Fruit fly (Drosophila melanogaster) whole organism, pupa: Measurements from ENCODE around the gene CG11983.

Source experiments
- CG10348 ChIP-seq: fragments of 200-800 bp; sonication (Bioruptor generic); IDR thresholded peaks from 2 replicates; pipeline ENCODE4 v1.3.6; 2022; ENCODE audit warnings: missing biosample characterization, missing genetic modification characterization
- CG12605 ChIP-seq: fragments of 200-800 bp; sonication (Bioruptor generic); IDR thresholded peaks from 2 replicates; pipeline ENCODE4 v1.3.6; 2022; ENCODE audit warnings: missing biosample characterization, missing genetic modification characterization
- CG13204 ChIP-seq: fragments of 200-800 bp; sonication (Bioruptor generic); optimal IDR thresholded peaks from 2 replicates; lab custom pipeline; 2018; ENCODE audit warnings: missing biosample characterization, mild to moderate bottlenecking, missing genetic modification characterization, moderate library complexity
- CG14655 ChIP-seq: fragments of 200-800 bp; sonication (Bioruptor generic); optimal IDR thresholded peaks from 3 replicates; lab custom pipeline; 2017; ENCODE audit warnings: mild to moderate bottlenecking, missing biosample characterization, missing genetic modification reagents, missing genetic modification characterization
- CG15710 ChIP-seq: fragments of 200-800 bp; sonication (Bioruptor generic); optimal IDR thresholded peaks from 2 replicates; lab custom pipeline; 2018; ENCODE audit warnings: missing biosample characterization, mild to moderate bottlenecking, missing genetic modification characterization, moderate library complexity
- CG17806 ChIP-seq: fragments of 200-800 bp; sonication (Bioruptor generic); optimal IDR thresholded peaks from 2 replicates; lab custom pipeline; 2018; ENCODE audit warnings: missing biosample characterization, mild to moderate bottlenecking, missing genetic modification characterization, moderate library complexity
- CG32121 ChIP-seq: fragments of 200-800 bp; sonication (Bioruptor generic); IDR thresholded peaks from 2 replicates; pipeline ENCODE4 v1.3.6; 2022; ENCODE audit warnings: missing biosample characterization, missing genetic modification characterization
- CG34367 ChIP-seq: fragments of 200-800 bp; sonication (Bioruptor generic); optimal IDR thresholded peaks from 2 replicates; lab custom pipeline; 2018; ENCODE audit warnings: missing biosample characterization, mild to moderate bottlenecking, missing genetic modification characterization
- CG4496 ChIP-seq: fragments of 200-800 bp; sonication (Bioruptor generic); IDR thresholded peaks from 3 replicates; pipeline ENCODE4 v1.3.6; 2022; ENCODE audit warnings: missing biosample characterization, missing genetic modification characterization
- CG8159 ChIP-seq: fragments of 200-800 bp; sonication (Bioruptor generic); optimal IDR thresholded peaks from 3 replicates; lab custom pipeline; 2018; ENCODE audit warnings: missing biosample characterization, mild to moderate bottlenecking, missing genetic modification characterization, moderate library complexity
- CG8301 ChIP-seq: fragments of 200-800 bp; sonication (Bioruptor generic); optimal IDR thresholded peaks from 2 replicates; lab custom pipeline; 2018; ENCODE audit warnings: missing biosample characterization, mild to moderate bottlenecking, missing genetic modification characterization
- CG9948 ChIP-seq: fragments of 200-800 bp; sonication (Bioruptor generic); optimal IDR thresholded peaks from 2 replicates; lab custom pipeline; 2018; ENCODE audit warnings: missing biosample characterization, mild to moderate bottlenecking, missing genetic modification characterization, moderate library complexity
- D1 ChIP-seq: fragments of 200-800 bp; sonication (Bioruptor generic); optimal IDR thresholded peaks from 2 replicates; lab custom pipeline; 2018; ENCODE audit warnings: missing biosample characterization, mild to moderate bottlenecking, missing genetic modification characterization, moderate library complexity
- EcR ChIP-seq: fragments of 200-800 bp; sonication (Bioruptor generic); optimal IDR thresholded peaks from 3 replicates; lab custom pipeline; 2019; ENCODE audit warnings: missing biosample characterization, missing genetic modification characterization, mild to moderate bottlenecking, moderate library complexity, missing genetic modification reagents
- Ets98B ChIP-seq: fragments of 200-800 bp; sonication (Bioruptor generic); IDR thresholded peaks from 2 replicates; pipeline ENCODE4 v1.3.6; 2022; ENCODE audit warnings: missing biosample characterization, missing genetic modification characterization
- Pif1A ChIP-seq: fragments of 200-800 bp; sonication (Bioruptor generic); optimal IDR thresholded peaks from 3 replicates; lab custom pipeline; 2016; ENCODE audit warnings: missing biosample characterization, missing genetic modification characterization
- Pif1B ChIP-seq: fragments of 200-800 bp; sonication (Bioruptor generic); optimal IDR thresholded peaks from 3 replicates; lab custom pipeline; 2016; ENCODE audit warnings: missing biosample characterization, missing genetic modification characterization
- Snoo ChIP-seq: fragments of 200-800 bp; sonication (Bioruptor generic); optimal IDR thresholded peaks from 3 replicates; lab custom pipeline; 2017; ENCODE audit warnings: missing biosample characterization, mild to moderate bottlenecking, missing genetic modification characterization, inconsistent platforms
- fd96Ca ChIP-seq: fragments of 200-800 bp; sonication (Bioruptor generic); IDR thresholded peaks from 3 replicates; pipeline ENCODE4 v1.3.6; 2022; ENCODE audit warnings: missing biosample characterization, missing genetic modification characterization
- gl ChIP-seq: fragments of 200-800 bp; sonication (Bioruptor generic); optimal IDR thresholded peaks from 2 replicates; lab custom pipeline; 2018; ENCODE audit warnings: missing biosample characterization, mild to moderate bottlenecking, missing genetic modification characterization
- rn ChIP-seq: fragments of 200-800 bp; sonication (Bioruptor generic); IDR thresholded peaks from 2 replicates; pipeline ENCODE4 v1.3.6; 2022; ENCODE audit warnings: missing biosample characterization, missing genetic modification characterization

CG11983 gene

dm6 chr3R:9031797-9032418, 23.8 kb downstream of the CG11983 start:
- TF ChIP-seq CG9948 (tag; lab: Kevin White, UChicago) (peak; percentile 98), CG8159 (tag; lab: Kevin White, UChicago) (peak; percentile 98), fd96Ca (GFP tag; lab: Robert Waterston, UW) (peak; percentile 99), CG4496 (GFP tag; lab: Robert Waterston, UW) (peak; percentile 99), CG17806 (peak; percentile 99), rn (GFP tag; lab: Robert Waterston, UW) (peak; percentile 98), CG15710 (peak; percentile 99), EcR (peak; percentile 81), CG8301 (tag; lab: Kevin White, UChicago) (peak; percentile 99), CG34367 (tag; lab: Kevin White, UChicago) (peak; percentile 99), CG13204 (GFP tag; lab: Kevin White, UChicago) (peak; percentile 97), D1 (tag; lab: Kevin White, UChicago) (peak; percentile 99), CG10348 (peak; percentile 95), gl (tag; lab: Kevin White, UChicago) (peak; percentile 98), Snoo (tag; lab: Kevin White, UChicago) (peak; percentile 97), Pif1A (GFP tag; lab: Kevin White, UChicago) (peak; percentile 99), Pif1B (peak; percentile 99), CG12605 (GFP tag; lab: Robert Waterston, UW) (peak; percentile 99), Ets98B (GFP tag; lab: Robert Waterston, UW) (peak; percentile 99), CG14655 (GFP tag; lab: Kevin White, UChicago) (peak; percentile 99), CG32121 (peak; percentile 99)

- peak; percentile 82 for TF ChIP-seq Pif1A (GFP tag; lab: Kevin White, UChicago)
- peak; percentile 81 for TF ChIP-seq CG34367 (tag; lab: Kevin White, UChicago)
- TF ChIP-seq CG9948 (tag; lab: Kevin White, UChicago): peak; percentile 88
- TF ChIP-seq D1 (tag; lab: Kevin White, UChicago): peak; percentile 88
- peak; percentile 15 for TF ChIP-seq EcR
- peak; percentile 78 for TF ChIP-seq CG17806
- peak; percentile 91 for TF ChIP-seq CG14655 (GFP tag; lab: Kevin White, UChicago)
- peak; percentile 79 for TF ChIP-seq Pif1B
- TF ChIP-seq CG12605 (GFP tag; lab: Robert Waterston, UW): 0 out of 2 replicates have a peak, but pooled peaks have one; percentile 18
- TF ChIP-seq gl (tag; lab: Kevin White, UChicago): peak; percentile 59
- peak; percentile 70 for TF ChIP-seq CG13204 (GFP tag; lab: Kevin White, UChicago)
- TF ChIP-seq CG8301 (tag; lab: Kevin White, UChicago): peak; percentile 89
- TF ChIP-seq rn (GFP tag; lab: Robert Waterston, UW): no peak
- 0 out of 2 replicates have a peak, but pooled peaks have one; percentile 16 for TF ChIP-seq CG10348
- TF ChIP-seq CG4496 (GFP tag; lab: Robert Waterston, UW): peak; percentile 67; the same call in 1 of the 3 replicates
- TF ChIP-seq CG32121: peak; percentile 83
- TF ChIP-seq fd96Ca (GFP tag; lab: Robert Waterston, UW): peak; percentile 44; the same call in 1 of the 3 replicates
- TF ChIP-seq Ets98B (GFP tag; lab: Robert Waterston, UW): no peak; the same call in 1 of the 2 replicates
- peak; percentile 94 for TF ChIP-seq CG8159 (tag; lab: Kevin White, UChicago)
- peak; percentile 90 for TF ChIP-seq CG15710
- peak; percentile 84 for TF ChIP-seq Snoo (tag; lab: Kevin White, UChicago)
Measured at dm6 chr3R:9033619-9034401, 25.7 kb downstream of the CG11983 start.

dm6 chr3R:9035252-9035651, 27.1 kb downstream of the CG11983 start:
- no peak for TF ChIP-seq Ets98B (GFP tag; lab: Robert Waterston, UW)
- TF ChIP-seq CG34367 (tag; lab: Kevin White, UChicago): no peak
- no peak for TF ChIP-seq CG8301 (tag; lab: Kevin White, UChicago)
- no peak for TF ChIP-seq CG12605 (GFP tag; lab: Robert Waterston, UW)
- no peak for TF ChIP-seq D1 (tag; lab: Kevin White, UChicago)
- TF ChIP-seq Pif1A (GFP tag; lab: Kevin White, UChicago): no peak
- TF ChIP-seq CG9948 (tag; lab: Kevin White, UChicago): no peak
- TF ChIP-seq CG10348: no peak
- TF ChIP-seq CG32121: no peak
- no peak for TF ChIP-seq EcR
- TF ChIP-seq CG13204 (GFP tag; lab: Kevin White, UChicago): no peak
- no peak for TF ChIP-seq CG4496 (GFP tag; lab: Robert Waterston, UW)
- TF ChIP-seq fd96Ca (GFP tag; lab: Robert Waterston, UW): no peak
- no peak for TF ChIP-seq Snoo (tag; lab: Kevin White, UChicago)
- no peak for TF ChIP-seq CG8159 (tag; lab: Kevin White, UChicago)
- no peak for TF ChIP-seq gl (tag; lab: Kevin White, UChicago)
- TF ChIP-seq Pif1B: no peak
- TF ChIP-seq CG17806: no peak

dm6 chr3R:9037946-9038345, 29.8 kb downstream of the CG11983 start:
- TF ChIP-seq CG32121 (no peak), CG8301 (tag; lab: Kevin White, UChicago) (no peak), CG15710 (no peak), CG12605 (GFP tag; lab: Robert Waterston, UW) (no peak), Ets98B (GFP tag; lab: Robert Waterston, UW) (no peak), Pif1A (GFP tag; lab: Kevin White, UChicago) (no peak), Pif1B (no peak), Snoo (tag; lab: Kevin White, UChicago) (no peak), CG9948 (tag; lab: Kevin White, UChicago) (no peak), CG8159 (tag; lab: Kevin White, UChicago) (no peak), rn (GFP tag; lab: Robert Waterston, UW) (no peak)
